Worm (Caenorhabditis elegans): ENCODE data around the gene BE10.4.

The BE10.4 gene

DNA sequence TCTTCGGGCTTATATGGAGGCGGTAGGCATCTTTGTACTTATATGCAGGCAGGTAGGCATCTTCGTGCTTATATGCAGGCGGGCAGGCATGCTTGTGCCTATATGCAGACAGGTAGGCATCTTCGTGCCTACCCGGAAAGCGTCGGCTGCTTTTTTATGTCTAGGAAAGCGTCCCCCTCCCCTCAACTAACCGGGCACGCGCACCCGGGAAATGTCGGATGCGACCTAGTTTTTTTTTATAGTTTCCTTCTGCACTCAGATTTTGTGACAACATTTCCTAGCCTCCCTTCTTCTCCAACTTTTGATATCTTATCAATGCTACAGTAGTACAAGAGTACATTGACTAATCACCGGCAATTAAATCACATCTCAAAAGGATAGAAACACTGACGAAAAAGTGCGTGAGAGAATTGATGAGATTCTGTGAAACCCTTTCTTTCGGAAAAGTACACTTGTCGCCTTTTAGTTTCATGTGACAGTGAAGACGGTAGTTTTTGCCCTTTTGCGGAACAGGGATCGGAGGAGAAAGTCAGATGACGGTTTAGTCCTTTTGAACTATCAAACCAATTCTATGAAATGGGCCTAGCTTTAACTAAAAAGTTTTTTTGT lies 35.8 kb downstream of the BE10.4 start:
- TF ChIP-seq sma-3 (GFP tag; optimal IDR thresholded peaks at IDR 0.05): peak; percentile 89
- peak in 1 of 2 experiments; percentile 31 for TF ChIP-seq mdl-1 (tag; optimal IDR thresholded peaks at IDR 0.05)
- no peak for TF ChIP-seq R02D3.7 (tag; optimal IDR thresholded peaks at IDR 0.05)
- peak in 1 of 2 experiments; percentile 71 for TF ChIP-seq lsy-2 (tag; optimal IDR thresholded peaks at IDR 0.05)
- peak; percentile 7 for TF ChIP-seq crh-2 (tag; optimal IDR thresholded peaks at IDR 0.05)
- peak; percentile 96 for TF ChIP-seq sma-9 (GFP tag; optimal IDR thresholded peaks at IDR 0.05)
- TF ChIP-seq sma-9 (tag; optimal IDR thresholded peaks at IDR 0.05): peak; percentile 25
- TF ChIP-seq mbf-1 (tag; optimal IDR thresholded peaks at IDR 0.05): no peak
- peak; percentile 53 for TF ChIP-seq nhr-129 (tag; optimal IDR thresholded peaks at IDR 0.05)
- TF ChIP-seq sem-4 (tag; optimal IDR thresholded peaks at IDR 0.05): peak; percentile 84
- TF ChIP-seq nhr-10 (tag; optimal IDR thresholded peaks at IDR 0.05): no peak
- peak; percentile 21 for TF ChIP-seq gmeb-1 (tag; optimal IDR thresholded peaks at IDR 0.05)
- no peak for TF ChIP-seq unc-62 (GFP tag; optimal IDR thresholded peaks at IDR 0.05)
- TF ChIP-seq fos-1 (tag; optimal IDR thresholded peaks at IDR 0.05): peak; percentile 88
- TF ChIP-seq blmp-1 (tag; optimal IDR thresholded peaks at IDR 0.05; ENCODE audit: insufficient read depth): peak; percentile 93
- peak; percentile 68 for TF ChIP-seq nhr-25 (tag; optimal IDR thresholded peaks at IDR 0.05)
- TF ChIP-seq nhr-6 (tag; optimal IDR thresholded peaks at IDR 0.05): peak; percentile 17
- TF ChIP-seq mab-5 (tag; optimal IDR thresholded peaks at IDR 0.05): peak; percentile 12
- no peak for TF ChIP-seq nhr-11 (tag; optimal IDR thresholded peaks at IDR 0.05)
- TF ChIP-seq Y55F3AM.14 (GFP tag; optimal IDR thresholded peaks at IDR 0.05): no peak
- 0 out of 2 replicates have a peak, but pooled peaks have one; percentile 37 for TF ChIP-seq ztf-1 (GFP tag; conservative IDR thresholded peaks at IDR 0.05)
- TF ChIP-seq egl-27 (tag; optimal IDR thresholded peaks at IDR 0.05): peak; percentile 93
- TF ChIP-seq F13H6.1 (tag; optimal IDR thresholded peaks at IDR 0.05): peak; percentile 9
- peak; percentile 93 for TF ChIP-seq nhr-21 (tag; optimal IDR thresholded peaks at IDR 0.05)

DNA sequence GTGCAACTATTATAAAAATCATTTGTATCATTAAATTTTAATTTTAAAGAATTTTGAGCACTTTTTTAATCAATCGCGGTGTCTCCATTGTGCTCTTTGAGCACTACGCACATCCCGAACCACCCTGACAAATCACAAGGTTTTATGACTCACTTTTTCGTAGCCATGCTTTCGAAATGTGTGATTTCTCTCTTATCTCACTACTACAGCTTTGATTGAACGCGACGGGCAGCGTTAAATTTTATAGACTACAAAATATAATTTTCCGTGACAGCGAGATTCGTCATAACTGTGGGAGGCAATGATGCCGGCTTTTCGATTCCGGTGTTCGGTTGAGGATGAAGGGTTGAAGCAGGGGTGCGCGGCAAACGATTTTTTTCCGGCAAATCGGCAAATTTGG lies 36.4 kb downstream of the BE10.4 start:
- peak; percentile 43 for TF ChIP-seq sma-9 (GFP tag; optimal IDR thresholded peaks at IDR 0.05)
- TF ChIP-seq sma-9 (tag; optimal IDR thresholded peaks at IDR 0.05): no peak
- TF ChIP-seq sma-3 (GFP tag; optimal IDR thresholded peaks at IDR 0.05): no peak
- TF ChIP-seq fos-1 (tag; optimal IDR thresholded peaks at IDR 0.05): peak; percentile 68

- TF ChIP-seq ceh-82 (tag; optimal IDR thresholded peaks at IDR 0.05) (no peak), ztf-4 (tag; optimal IDR thresholded peaks at IDR 0.05) (no peak), lin-39 (tag; optimal IDR thresholded peaks at IDR 0.05) (no peak), sma-3 (GFP tag; optimal IDR thresholded peaks at IDR 0.05) (peak; percentile 7), dmd-4 (tag; optimal IDR thresholded peaks at IDR 0.05) (no peak), nhr-77 (tag; optimal IDR thresholded peaks at IDR 0.05) (no peak), mab-5 (tag; optimal IDR thresholded peaks at IDR 0.05) (no peak), alr-1 (tag; optimal IDR thresholded peaks at IDR 0.05) (no peak), nhr-21 (tag; optimal IDR thresholded peaks at IDR 0.05) (peak; percentile 29), fos-1 (tag; optimal IDR thresholded peaks at IDR 0.05) (peak; percentile 54), aly-2 (tag; optimal IDR thresholded peaks at IDR 0.05) (no peak), elt-3 (tag; optimal IDR thresholded peaks at IDR 0.05) (no peak), lin-13 (GFP tag; optimal IDR thresholded peaks at IDR 0.05) (no peak), sma-9 (GFP tag; optimal IDR thresholded peaks at IDR 0.05) (peak; percentile 8), sma-9 (tag; optimal IDR thresholded peaks at IDR 0.05) (no peak), egl-27 (tag; optimal IDR thresholded peaks at IDR 0.05) (peak; percentile 2), mdl-1 (tag; optimal IDR thresholded peaks at IDR 0.05) (no peak), snpc-4 (tag; optimal IDR thresholded peaks at IDR 0.05) (no peak), gmeb-1 (tag; optimal IDR thresholded peaks at IDR 0.05) (no peak), nhr-23 (tag; optimal IDR thresholded peaks at IDR 0.05) (no peak), sem-4 (tag; optimal IDR thresholded peaks at IDR 0.05) (no peak), ZK546.5 (tag; optimal IDR thresholded peaks at IDR 0.05) (no peak), C34F6.9 (tag; optimal IDR thresholded peaks at IDR 0.05) (no peak), ceh-16 (tag; optimal IDR thresholded peaks at IDR 0.05) (no peak), lin-11 (tag; optimal IDR thresholded peaks at IDR 0.05) (no peak), nhr-6 (tag; optimal IDR thresholded peaks at IDR 0.05) (no peak)
Observed at ce11 chrIII:12851034-12851433, 37.7 kb downstream of the BE10.4 start.

Data from whole organism, L2 larva.